Fruit fly (Drosophila melanogaster) whole organism, prepupa: Measurements from ENCODE around the gene Sap30.

Experiments
- Blimp-1 ChIP-seq: fragments of 200-800 bp; sonication (Bioruptor generic); optimal IDR thresholded peaks from 3 replicates; lab custom pipeline; 2017; ENCODE audit warnings: missing biosample characterization, missing genetic modification characterization, mild to moderate bottlenecking, moderate library complexity, missing genetic modification reagents
- CG10631 ChIP-seq: fragments of 200-800 bp; sonication (Bioruptor generic); optimal IDR thresholded peaks from 2 replicates; lab custom pipeline; 2016; ENCODE audit warnings: missing biosample characterization, missing genetic modification characterization
- CG10669 ChIP-seq: fragments of 200-800 bp; sonication (Bioruptor generic); optimal IDR thresholded peaks from 3 replicates; lab custom pipeline; 2018; ENCODE audit warnings: missing biosample characterization, mild to moderate bottlenecking, missing genetic modification characterization, moderate library complexity
- CG1621 ChIP-seq: fragments of 200-800 bp; sonication (Bioruptor generic); optimal IDR thresholded peaks from 3 replicates; lab custom pipeline; 2018; ENCODE audit warnings: missing biosample characterization, mild to moderate bottlenecking, missing genetic modification characterization
- CG32006 ChIP-seq: fragments of 200-800 bp; sonication (Bioruptor generic); optimal IDR thresholded peaks from 3 replicates; lab custom pipeline; 2017; ENCODE audit warnings: missing biosample characterization, mild to moderate bottlenecking, missing genetic modification characterization
- CG34406 ChIP-seq: fragments of 200-800 bp; sonication (Bioruptor generic); optimal IDR thresholded peaks from 3 replicates; lab custom pipeline; 2016; ENCODE audit warnings: missing biosample characterization, missing genetic modification characterization
- CG4318 ChIP-seq: fragments of 200-800 bp; sonication (Bioruptor generic); optimal IDR thresholded peaks from 3 replicates; lab custom pipeline; 2017; ENCODE audit warnings: missing biosample characterization, mild to moderate bottlenecking, missing genetic modification characterization
- CG6163 ChIP-seq: fragments of 200-800 bp; sonication (Bioruptor generic); IDR thresholded peaks from 3 replicates; pipeline ENCODE4 v1.3.6; 2022; ENCODE audit warnings: missing biosample characterization, missing genetic modification characterization
- CG6276 ChIP-seq: fragments of 200-800 bp; sonication (Bioruptor generic); optimal IDR thresholded peaks from 2 replicates; lab custom pipeline; 2017; ENCODE audit warnings: missing biosample characterization, mild to moderate bottlenecking, missing genetic modification characterization
- CG6808 ChIP-seq: fragments of 200-800 bp; sonication (Bioruptor generic); optimal IDR thresholded peaks from 3 replicates; lab custom pipeline; 2017; ENCODE audit warnings: missing biosample characterization, missing genetic modification characterization, mild to moderate bottlenecking, moderate library complexity, missing genetic modification reagents
- CG6854 ChIP-seq: fragments of 200-800 bp; sonication (Bioruptor generic); optimal IDR thresholded peaks from 2 replicates; lab custom pipeline; 2017; ENCODE audit warnings: missing biosample characterization, mild to moderate bottlenecking, missing genetic modification characterization
- CG7368 ChIP-seq: fragments of 200-800 bp; sonication (Bioruptor generic); optimal IDR thresholded peaks from 3 replicates; lab custom pipeline; 2016; ENCODE audit warnings: missing biosample characterization, missing genetic modification characterization
- CG8632 ChIP-seq: fragments of 200-800 bp; sonication (Bioruptor generic); optimal IDR thresholded peaks from 3 replicates; lab custom pipeline; 2016; ENCODE audit warnings: missing biosample characterization, missing genetic modification characterization
- Eip78C ChIP-seq: fragments of 200-800 bp; sonication (Bioruptor generic); peaks from one replicate; lab custom pipeline; 2016; ENCODE audit warnings: missing biosample characterization, missing genetic modification characterization
- Eip93F ChIP-seq: fragments of 200-800 bp; sonication (Bioruptor generic); optimal IDR thresholded peaks from 2 replicates; lab custom pipeline; 2016; ENCODE audit warnings: missing biosample characterization, mild to moderate bottlenecking, missing genetic modification characterization
- Ets21C ChIP-seq: fragments of 200-800 bp; sonication (Bioruptor generic); optimal IDR thresholded peaks from 3 replicates; lab custom pipeline; 2016; ENCODE audit warnings: missing biosample characterization, missing genetic modification characterization
- Ets96B ChIP-seq: fragments of 200-800 bp; optimal IDR thresholded peaks from 2 replicates; lab custom pipeline; 2019; ENCODE audit warnings: missing biosample characterization, mild to moderate bottlenecking, missing genetic modification characterization, moderate library complexity
- Gug ChIP-seq: fragments of 200-800 bp; sonication (Bioruptor generic); IDR thresholded peaks from 2 replicates; pipeline ENCODE4 v1.3.6; 2022; ENCODE audit warnings: missing biosample characterization, missing genetic modification characterization
- Hr39 ChIP-seq: fragments of 200-800 bp; sonication (Bioruptor generic); optimal IDR thresholded peaks from 2 replicates; lab custom pipeline; 2016; ENCODE audit warnings: missing biosample characterization, missing genetic modification characterization
- Hr4 ChIP-seq: fragments of 200-800 bp; sonication (Bioruptor generic); optimal IDR thresholded peaks from 3 replicates; lab custom pipeline; 2016; ENCODE audit warnings: missing biosample characterization, missing genetic modification characterization
- Met ChIP-seq: fragments of 200-800 bp; sonication (Bioruptor generic); optimal IDR thresholded peaks from 3 replicates; lab custom pipeline; 2016; ENCODE audit warnings: missing biosample characterization, missing genetic modification characterization
- OdsH ChIP-seq: fragments of 200-800 bp; sonication (Bioruptor generic); optimal IDR thresholded peaks from 3 replicates; lab custom pipeline; 2016; ENCODE audit warnings: missing biosample characterization, missing genetic modification characterization
- Smox ChIP-seq: fragments of 200-800 bp; sonication (Bioruptor generic); optimal IDR thresholded peaks from 3 replicates; lab custom pipeline; 2016; ENCODE audit warnings: missing biosample characterization, missing genetic modification characterization
- Sox14 ChIP-seq: fragments of 200-800 bp; sonication (Bioruptor generic); optimal IDR thresholded peaks from 3 replicates; lab custom pipeline; 2016; ENCODE audit warnings: missing biosample characterization, missing genetic modification characterization
- Sox15 ChIP-seq: fragments of 200-800 bp; sonication (Bioruptor generic); optimal IDR thresholded peaks from 3 replicates; lab custom pipeline; 2016; ENCODE audit warnings: missing biosample characterization, missing genetic modification characterization
- achi ChIP-seq: fragments of 200-800 bp; sonication (Bioruptor generic); optimal IDR thresholded peaks from 3 replicates; lab custom pipeline; 2016; ENCODE audit warnings: missing biosample characterization, missing genetic modification characterization
- acj6 ChIP-seq: fragments of 200-800 bp; sonication (Bioruptor generic); optimal IDR thresholded peaks from 3 replicates; lab custom pipeline; 2016; ENCODE audit warnings: missing biosample characterization, missing genetic modification characterization
- cyc ChIP-seq: fragments of 200-800 bp; sonication (Bioruptor generic); optimal IDR thresholded peaks from 3 replicates; lab custom pipeline; 2016; ENCODE audit warnings: missing biosample characterization, missing genetic modification characterization
- esn ChIP-seq: fragments of 200-800 bp; sonication (Bioruptor generic); optimal IDR thresholded peaks from 2 replicates; lab custom pipeline; 2016; ENCODE audit warnings: missing biosample characterization, mild to moderate bottlenecking, missing genetic modification characterization, moderate library complexity
- fkh ChIP-seq: fragments of 200-800 bp; sonication (Bioruptor generic); optimal IDR thresholded peaks from 3 replicates; lab custom pipeline; 2017; ENCODE audit warnings: missing biosample characterization, mild to moderate bottlenecking, missing genetic modification characterization, moderate library complexity
- lz ChIP-seq: fragments of 200-800 bp; sonication (Bioruptor generic); optimal IDR thresholded peaks from 3 replicates; lab custom pipeline; 2016; ENCODE audit warnings: missing biosample characterization, missing genetic modification characterization
- spab ChIP-seq: fragments of 200-800 bp; sonication (Bioruptor generic); optimal IDR thresholded peaks from 2 replicates; lab custom pipeline; 2017; ENCODE audit warnings: missing biosample characterization, mild to moderate bottlenecking, missing genetic modification characterization, missing genetic modification reagents
- ss ChIP-seq, 2 experiments: fragments of 200-800 bp; sonication (Bioruptor generic); optimal IDR thresholded peaks; 2 replicates in 1 of 2; 3 replicates in 1 of 2; lab custom pipeline; 2017 to 2018; ENCODE audit warnings: mild to moderate bottlenecking in 2 of 2, missing biosample characterization in 2 of 2, missing genetic modification characterization in 2 of 2, moderate library complexity in 1 of 2
- svp ChIP-seq: fragments of 200-800 bp; sonication (Bioruptor generic); peaks from one replicate; lab custom pipeline; 2016; ENCODE audit warnings: missing biosample characterization, missing genetic modification characterization
- vri ChIP-seq: fragments of 200-800 bp; sonication (Bioruptor generic); optimal IDR thresholded peaks from 3 replicates; lab custom pipeline; 2016; ENCODE audit warnings: missing biosample characterization, mild to moderate bottlenecking, missing genetic modification characterization

Sap30 gene

dm6 chrX:16791920-16792829, 5.1 kb downstream of the Sap30 start, which contains the start of gene CG4768:
Gene CG4768, plus strand, starts transcription at chrX:16792119.
- TF ChIP-seq Eip78C (GFP tag; lab: Kevin White, UChicago) (peak; percentile 30), CG6854 (GFP tag; lab: Kevin White, UChicago) (peak; percentile 7), CG10631 (GFP tag; lab: Kevin White, UChicago) (no peak), ss (GFP tag; optimal IDR thresholded peaks at IDR 0.05; lab: Kevin White, UChicago) (peak; percentile 22 to 29), CG1621 (tag; lab: Kevin White, UChicago) (peak; percentile 35), CG7368 (GFP tag; lab: Kevin White, UChicago) (no peak)

- TF ChIP-seq CG6276 (GFP tag; lab: Kevin White, UChicago), result no peak
- 0 out of 3 replicates have a peak, but pooled peaks have one; percentile 7 for TF ChIP-seq CG6163 (GFP tag; lab: Robert Waterston, UW)
- TF ChIP-seq fkh, result peak; percentile 41
- peak; percentile 42 for TF ChIP-seq Eip78C (GFP tag; lab: Kevin White, UChicago)
- TF ChIP-seq Hr4 (GFP tag; lab: Kevin White, UChicago), result no peak
Measured at dm6 chrX:16793129-16793748, 6.2 kb downstream of the Sap30 start.

- TF ChIP-seq acj6 (GFP tag; lab: Kevin White, UChicago) (no peak), lz (GFP tag; lab: Kevin White, UChicago) (no peak), Sox15 (GFP tag; lab: Kevin White, UChicago) (no peak), CG6808 (no peak), CG1621 (tag; lab: Kevin White, UChicago) (no peak), Ets21C (no peak), CG8632 (no peak), CG6854 (GFP tag; lab: Kevin White, UChicago) (no peak), ss (GFP tag; optimal IDR thresholded peaks at IDR 0.05; lab: Kevin White, UChicago) (no peak), CG6163 (GFP tag; lab: Robert Waterston, UW) (no peak), CG10669 (GFP tag; lab: Kevin White, UChicago) (no peak), Smox (GFP tag; lab: Kevin White, UChicago) (no peak), CG32006 (no peak), CG7368 (GFP tag; lab: Kevin White, UChicago) (no peak), cyc (GFP tag; lab: Kevin White, UChicago) (no peak)
Measured at dm6 chrX:16798166-16798565, 11.1 kb downstream of the Sap30 start.

- peak; percentile 10; the same call in 1 of the 2 replicates for TF ChIP-seq Gug (GFP tag; lab: Robert Waterston, UW)
- TF ChIP-seq Sox14 (GFP tag; lab: Kevin White, UChicago), result peak; percentile 74
- no peak for TF ChIP-seq Hr4 (GFP tag; lab: Kevin White, UChicago)
- TF ChIP-seq esn, result peak; percentile 14
- peak; percentile 67 for TF ChIP-seq Eip78C (GFP tag; lab: Kevin White, UChicago)
- no peak for TF ChIP-seq vri (GFP tag; lab: Kevin White, UChicago)
Measured at dm6 chrX:16799914-16800313, 12.8 kb downstream of the Sap30 start.

- TF ChIP-seq achi (GFP tag; lab: Kevin White, UChicago) (no peak), Hr39 (no peak), OdsH (GFP tag; lab: Kevin White, UChicago) (no peak), Gug (GFP tag; lab: Robert Waterston, UW) (0 out of 2 replicates have a peak, but pooled peaks have one; percentile 0)
Measured at dm6 chrX:16800530-16801027, 13.5 kb downstream of the Sap30 start, which contains the start of the genes CG9132 and CG4789. Gene CG9132, minus strand, starts transcription at chrX:16800710. Gene CG4789, plus strand, starts transcription at chrX:16800930.

- TF ChIP-seq lz (GFP tag; lab: Kevin White, UChicago) (no peak), CG34406 (GFP tag; lab: Kevin White, UChicago) (no peak), Sox15 (GFP tag; lab: Kevin White, UChicago) (no peak), spab (GFP tag; lab: Kevin White, UChicago) (no peak), CG4318 (no peak), Met (GFP tag; lab: Kevin White, UChicago) (no peak), CG1621 (tag; lab: Kevin White, UChicago) (peak; percentile 34), Eip78C (GFP tag; lab: Kevin White, UChicago) (peak; percentile 36), CG6854 (GFP tag; lab: Kevin White, UChicago) (no peak), Ets96B (tag; lab: Kevin White, UChicago) (no peak), CG10669 (GFP tag; lab: Kevin White, UChicago) (no peak), Eip93F (no peak), acj6 (GFP tag; lab: Kevin White, UChicago) (no peak), svp (no peak), Blimp-1 (GFP tag; lab: Kevin White, UChicago) (no peak), esn (peak; percentile 8)
Measured at dm6 chrX:16803299-16803698, 16.2 kb downstream of the Sap30 start, which contains the start of the genes Rai1 and CG13005. Gene Rai1, minus strand, starts transcription at chrX:16803344. Gene CG13005, plus strand, starts transcription at chrX:16803650.
